Worm (Caenorhabditis elegans) whole organism, young adult: Measurements from ENCODE around the gene H38K22.9.

Experiments used
- B0261.1 ChIP-seq: sonication (generic microtip); optimal IDR thresholded peaks from 2 replicates; lab custom pipeline; 2016; ENCODE audit warnings: mild to moderate bottlenecking, missing genetic modification characterization, moderate library complexity, missing compliant biosample characterization
- attf-5 ChIP-seq: fragments of 200-800 bp; sonication (Bioruptor generic); optimal IDR thresholded peaks from 2 replicates; lab custom pipeline; 2018; ENCODE audit warnings: mild to moderate bottlenecking, missing genetic modification characterization, missing compliant biosample characterization
- fkh-3 ChIP-seq: sonication (generic microtip); optimal IDR thresholded peaks from 2 replicates; lab custom pipeline; 2016; ENCODE audit warnings: mild to moderate bottlenecking, missing genetic modification characterization, missing compliant biosample characterization
- lin-35 ChIP-seq, 3 experiments: fragments of 150-350 bp in 2 of 3; sonication (generic microtip) in 1 of 3; optimal IDR thresholded peaks; 2 replicates each; lab custom pipeline; 2014 to 2018; ENCODE audit warnings: missing biosample characterization in 3 of 3, missing genetic modification characterization in 3 of 3, missing genetic modification reagents in 3 of 3
- nfya-1 ChIP-seq: sonication (generic microtip); optimal IDR thresholded peaks from 2 replicates; lab custom pipeline; 2017; ENCODE audit warnings: antibody characterized with exemption, missing compliant biosample characterization, missing genetic modification characterization, borderline replicate concordance; ENCODE audit not compliant: insufficient read depth
- pha-4 ChIP-seq: fragments of 150-350 bp; sonication (generic microtip); optimal IDR thresholded peaks from 2 replicates; lab custom pipeline; 2014; ENCODE audit warnings: missing biosample characterization, missing genetic modification reagents, missing genetic modification characterization
- snpc-1.1 ChIP-seq: sonication (generic microtip); optimal IDR thresholded peaks from 2 replicates; lab custom pipeline; 2017; ENCODE audit warnings: missing genetic modification characterization, mild to moderate bottlenecking, missing compliant biosample characterization, antibody characterized with exemption, moderate library complexity, missing genotype, missing genetic modification reagents; ENCODE audit not compliant: insufficient read depth
- sptf-2 ChIP-seq: fragments of 200-800 bp; sonication (Bioruptor generic); optimal IDR thresholded peaks from 2 replicates; lab custom pipeline; 2018; ENCODE audit warnings: mild to moderate bottlenecking, missing genetic modification characterization, missing compliant biosample characterization

- TF ChIP-seq fkh-3: no peak
- no peak for TF ChIP-seq pha-4 (tag; lab: Kevin White, UChicago)
- TF ChIP-seq lin-35 (GFP tag; optimal IDR thresholded peaks at IDR 0.05; lab: Kevin White, UChicago): no peak
- TF ChIP-seq nfya-1 (tag; lab: Kevin White, UChicago): no peak
- no peak for TF ChIP-seq sptf-2
- no peak for TF ChIP-seq attf-5 (GFP tag; lab: Kevin White, UChicago)
- TF ChIP-seq B0261.1 (tag; lab: Kevin White, UChicago): no peak
- TF ChIP-seq snpc-1.1 (tag; lab: Kevin White, UChicago): no peak
These were observed 33.5 kb downstream of the H38K22.9 start for ce11 chrIII:4357438-4357837.
